Worm (Caenorhabditis elegans) whole organism, mixed stage, embryonic: Measurements from ENCODE around the gene C34C6.3.

Experiments used
- M03D4.4 ChIP-seq: sonication (generic microtip); optimal IDR thresholded peaks from 2 replicates; lab custom pipeline; 2017; ENCODE audit warnings: mild to moderate bottlenecking, missing genetic modification characterization, missing compliant biosample characterization
- bed-3 ChIP-seq: fragments of 200-800 bp; sonication (Bioruptor generic); optimal IDR thresholded peaks from 3 replicates; lab custom pipeline; 2018; ENCODE audit warnings: mild to moderate bottlenecking, missing genetic modification characterization, moderate library complexity, missing compliant biosample characterization
- ceh-39 ChIP-seq: fragments of 150-350 bp; optimal IDR thresholded peaks from 2 replicates; lab custom pipeline; 2014; ENCODE audit warnings: missing biosample characterization, missing genetic modification characterization
- ceh-43 ChIP-seq: fragments of 200-800 bp; sonication (Bioruptor generic); optimal IDR thresholded peaks from 2 replicates; lab custom pipeline; 2018; ENCODE audit warnings: mild to moderate bottlenecking, missing genetic modification characterization, moderate library complexity, missing compliant biosample characterization
- ceh-83 ChIP-seq: fragments of 200-800 bp; sonication (Bioruptor generic); optimal IDR thresholded peaks from 2 replicates; lab custom pipeline; 2018; ENCODE audit warnings: mild to moderate bottlenecking, missing genetic modification characterization, missing compliant biosample characterization
- ces-1 ChIP-seq: fragments of 150-350 bp; optimal IDR thresholded peaks from 2 replicates; lab custom pipeline; 2014; ENCODE audit warnings: missing biosample characterization, missing genetic modification reagents, missing genetic modification characterization
- cnd-1 ChIP-seq: fragments of 200-800 bp; sonication (Bioruptor generic); optimal IDR thresholded peaks from 2 replicates; lab custom pipeline; 2018; ENCODE audit warnings: mild to moderate bottlenecking, missing genetic modification characterization, missing compliant biosample characterization
- drap-1 ChIP-seq: fragments of 200-800 bp; sonication (Bioruptor generic); optimal IDR thresholded peaks from 3 replicates; lab custom pipeline; 2018; ENCODE audit warnings: mild to moderate bottlenecking, missing genetic modification characterization, missing compliant biosample characterization
- elt-1 ChIP-seq: sonication (generic microtip); optimal IDR thresholded peaks from 2 replicates; lab custom pipeline; 2017; ENCODE audit warnings: missing genetic modification characterization, mild to moderate bottlenecking, missing compliant biosample characterization, antibody characterized with exemption, moderate library complexity, borderline replicate concordance; ENCODE audit not compliant: insufficient read depth
- lin-13 ChIP-seq: fragments of 150-350 bp; optimal IDR thresholded peaks from 2 replicates; lab custom pipeline; 2014; ENCODE audit warnings: missing biosample characterization, missing genetic modification characterization
- lin-32 ChIP-seq: fragments of 200-800 bp; sonication (Bioruptor generic); optimal IDR thresholded peaks from 2 replicates; lab custom pipeline; 2018; ENCODE audit warnings: mild to moderate bottlenecking, missing genetic modification characterization, missing compliant biosample characterization
- lsy-2 ChIP-seq: fragments of 150-350 bp; optimal IDR thresholded peaks from 2 replicates; lab custom pipeline; 2014; ENCODE audit warnings: missing biosample characterization, missing genetic modification characterization
- mab-5 ChIP-seq: fragments of 150-350 bp; optimal IDR thresholded peaks from 2 replicates; lab custom pipeline; 2014; ENCODE audit warnings: missing biosample characterization, missing genetic modification characterization
- mep-1 ChIP-seq: fragments of 150-350 bp; optimal IDR thresholded peaks from 2 replicates; lab custom pipeline; 2017; ENCODE audit warnings: missing biosample characterization, missing genetic modification reagents, missing genetic modification characterization, inconsistent platforms
- mls-2 ChIP-seq: sonication (generic microtip); optimal IDR thresholded peaks from 2 replicates; lab custom pipeline; 2016; ENCODE audit warnings: mild to moderate bottlenecking, missing genetic modification characterization, moderate library complexity, missing compliant biosample characterization
- nhr-2 ChIP-seq: fragments of 150-350 bp; optimal IDR thresholded peaks from 2 replicates; lab custom pipeline; 2014; ENCODE audit warnings: missing biosample characterization, missing genetic modification characterization
- nhr-237 ChIP-seq: fragments of 150-350 bp; optimal IDR thresholded peaks from 2 replicates; lab custom pipeline; 2014; ENCODE audit warnings: missing biosample characterization, missing genetic modification characterization
- nhr-28 ChIP-seq: fragments of 150-350 bp; optimal IDR thresholded peaks from 2 replicates; lab custom pipeline; 2014; ENCODE audit warnings: missing biosample characterization, missing genetic modification characterization
- nhr-76 ChIP-seq: sonication (generic microtip); optimal IDR thresholded peaks from 2 replicates; lab custom pipeline; 2017; ENCODE audit warnings: missing biosample characterization, missing genetic modification characterization
- pha-4 ChIP-seq: fragments of 150-350 bp; optimal IDR thresholded peaks from 2 replicates; lab custom pipeline; 2018; ENCODE audit warnings: missing biosample characterization, missing genetic modification reagents, missing genetic modification characterization
- sem-2 ChIP-seq: fragments of 200-800 bp; sonication (Bioruptor generic); optimal IDR thresholded peaks from 2 replicates; lab custom pipeline; 2018; ENCODE audit warnings: mild to moderate bottlenecking, missing genetic modification characterization, missing compliant biosample characterization
- snpc-4 ChIP-seq: fragments of 150-350 bp; optimal IDR thresholded peaks from 2 replicates; lab custom pipeline; 2014; ENCODE audit warnings: missing biosample characterization, missing genetic modification characterization
- sptf-1 ChIP-seq: sonication (generic microtip); optimal IDR thresholded peaks from 2 replicates; lab custom pipeline; 2017; ENCODE audit warnings: mild to moderate bottlenecking, missing genetic modification characterization, moderate library complexity, missing compliant biosample characterization
- tbx-8 ChIP-seq: fragments of 200-800 bp; sonication (Bioruptor generic); optimal IDR thresholded peaks from 2 replicates; lab custom pipeline; 2018; ENCODE audit warnings: mild to moderate bottlenecking, missing genetic modification characterization, moderate library complexity, missing compliant biosample characterization
- unc-120 ChIP-seq: sonication (generic microtip); optimal IDR thresholded peaks from 2 replicates; lab custom pipeline; 2017; ENCODE audit warnings: missing genetic modification characterization, missing compliant biosample characterization; ENCODE audit not compliant: poor library complexity, severe bottlenecking
- unc-39 ChIP-seq: fragments of 150-350 bp; optimal IDR thresholded peaks from 2 replicates; lab custom pipeline; 2014; ENCODE audit warnings: missing biosample characterization, missing genetic modification characterization
- unc-62 ChIP-seq: fragments of 150-350 bp; optimal IDR thresholded peaks from 2 replicates; lab custom pipeline; 2014; ENCODE audit warnings: missing biosample characterization, missing genetic modification reagents, missing genetic modification characterization
- zip-8 ChIP-seq: fragments of 150-350 bp; optimal IDR thresholded peaks from 2 replicates; lab custom pipeline; 2014; ENCODE audit warnings: missing biosample characterization, missing genetic modification characterization
- ztf-11 ChIP-seq: fragments of 150-350 bp; optimal IDR thresholded peaks from 2 replicates; lab custom pipeline; 2014; ENCODE audit warnings: missing biosample characterization, missing genetic modification characterization

C34C6.3 gene

ce11 chrII:8683933-8684332 lies 7.8 kb upstream of the C34C6.3 start:
- no peak for TF ChIP-seq sem-2
- TF ChIP-seq drap-1 (GFP tag; lab: Kevin White, UChicago), result no peak
- no peak for TF ChIP-seq ceh-83 (GFP tag; lab: Kevin White, UChicago)
- peak; percentile 21 for TF ChIP-seq mep-1 (tag; lab: Kevin White, UChicago)
- TF ChIP-seq ces-1 (GFP tag; lab: Kevin White, UChicago), result peak; percentile 55
- no peak for TF ChIP-seq ceh-43 (GFP tag; lab: Kevin White, UChicago)
- TF ChIP-seq zip-8 (tag; lab: Kevin White, UChicago), result no peak
- no peak for TF ChIP-seq unc-39 (tag; lab: Kevin White, UChicago)
- peak; percentile 93 for TF ChIP-seq unc-120 (tag; lab: Kevin White, UChicago)

- no peak for TF ChIP-seq ceh-39 (tag; lab: Kevin White, UChicago)
- TF ChIP-seq nhr-28, result no peak
- TF ChIP-seq ceh-83 (GFP tag; lab: Kevin White, UChicago), result no peak
- TF ChIP-seq lsy-2 (tag; lab: Kevin White, UChicago), result no peak
- no peak for TF ChIP-seq mls-2
- no peak for TF ChIP-seq drap-1 (GFP tag; lab: Kevin White, UChicago)
- TF ChIP-seq mab-5, result no peak
- no peak for TF ChIP-seq ces-1 (GFP tag; lab: Kevin White, UChicago)
- no peak for TF ChIP-seq M03D4.4
These were observed 6.9 kb upstream of the C34C6.3 start, which contains the start of gene hgap-2 for ce11 chrII:8684824-8685223. TSS of gene hgap-2 (minus strand) at chrII:8684924.

ce11 chrII:8685623-8686022 lies 6.1 kb upstream of the C34C6.3 start, which contains the start of gene C34C6.9:
TSS of gene C34C6.9 (plus strand) at chrII:8685923.
- no peak for TF ChIP-seq unc-120 (tag; lab: Kevin White, UChicago)
- TF ChIP-seq sptf-1 (tag; lab: Kevin White, UChicago), result no peak
- no peak for TF ChIP-seq pha-4 (tag; lab: Kevin White, UChicago)
- no peak for TF ChIP-seq zip-8 (tag; lab: Kevin White, UChicago)
- TF ChIP-seq snpc-4, result no peak
- no peak for TF ChIP-seq nhr-76 (tag; lab: Kevin White, UChicago)
- TF ChIP-seq tbx-8, result no peak
- no peak for TF ChIP-seq ceh-43 (GFP tag; lab: Kevin White, UChicago)
- TF ChIP-seq unc-39 (tag; lab: Kevin White, UChicago), result no peak
- no peak for TF ChIP-seq ces-1 (GFP tag; lab: Kevin White, UChicago)
- TF ChIP-seq nhr-2 (tag; lab: Kevin White, UChicago), result no peak
- TF ChIP-seq, all 35 proteins: peak for 0

ce11 chrII:8695783-8696182 lies 4.1 kb downstream of the C34C6.3 start, which contains the start of gene C34C6.10:
TSS of gene C34C6.10 (minus strand) at chrII:8695883.
- no peak for TF ChIP-seq unc-62 (GFP tag; lab: Kevin White, UChicago)
- TF ChIP-seq sem-2, result no peak
- no peak for TF ChIP-seq snpc-4
- TF ChIP-seq drap-1 (GFP tag; lab: Kevin White, UChicago), result no peak
- no peak for TF ChIP-seq ceh-83 (GFP tag; lab: Kevin White, UChicago)
- no peak for TF ChIP-seq lin-32 (GFP tag; lab: Kevin White, UChicago)
- no peak for TF ChIP-seq ztf-11
- no peak for TF ChIP-seq bed-3 (GFP tag; lab: Kevin White, UChicago)
- TF ChIP-seq mep-1 (tag; lab: Kevin White, UChicago), result no peak
- no peak for TF ChIP-seq M03D4.4
- TF ChIP-seq nhr-2 (tag; lab: Kevin White, UChicago), result no peak
- no peak for TF ChIP-seq ceh-39 (tag; lab: Kevin White, UChicago)
- TF ChIP-seq elt-1 (tag; lab: Kevin White, UChicago), result no peak

ce11 chrII:8698828-8699227 lies 7.1 kb downstream of the C34C6.3 start, which contains the start of gene chdh-1:
TSS of gene chdh-1 (minus strand) at chrII:8698928.
- no peak for TF ChIP-seq cnd-1
- TF ChIP-seq nhr-237, result no peak
- no peak for TF ChIP-seq mep-1 (tag; lab: Kevin White, UChicago)
- no peak for TF ChIP-seq lin-13
- no peak for TF ChIP-seq snpc-4
- no peak for TF ChIP-seq unc-120 (tag; lab: Kevin White, UChicago)
- no peak for TF ChIP-seq M03D4.4
- no peak for TF ChIP-seq ceh-83 (GFP tag; lab: Kevin White, UChicago)
- TF ChIP-seq pha-4 (tag; lab: Kevin White, UChicago), result no peak
- TF ChIP-seq drap-1 (GFP tag; lab: Kevin White, UChicago), result no peak
